Fruit fly (Drosophila melanogaster): ENCODE data around the gene bcn92.

The bcn92 gene

DNA sequence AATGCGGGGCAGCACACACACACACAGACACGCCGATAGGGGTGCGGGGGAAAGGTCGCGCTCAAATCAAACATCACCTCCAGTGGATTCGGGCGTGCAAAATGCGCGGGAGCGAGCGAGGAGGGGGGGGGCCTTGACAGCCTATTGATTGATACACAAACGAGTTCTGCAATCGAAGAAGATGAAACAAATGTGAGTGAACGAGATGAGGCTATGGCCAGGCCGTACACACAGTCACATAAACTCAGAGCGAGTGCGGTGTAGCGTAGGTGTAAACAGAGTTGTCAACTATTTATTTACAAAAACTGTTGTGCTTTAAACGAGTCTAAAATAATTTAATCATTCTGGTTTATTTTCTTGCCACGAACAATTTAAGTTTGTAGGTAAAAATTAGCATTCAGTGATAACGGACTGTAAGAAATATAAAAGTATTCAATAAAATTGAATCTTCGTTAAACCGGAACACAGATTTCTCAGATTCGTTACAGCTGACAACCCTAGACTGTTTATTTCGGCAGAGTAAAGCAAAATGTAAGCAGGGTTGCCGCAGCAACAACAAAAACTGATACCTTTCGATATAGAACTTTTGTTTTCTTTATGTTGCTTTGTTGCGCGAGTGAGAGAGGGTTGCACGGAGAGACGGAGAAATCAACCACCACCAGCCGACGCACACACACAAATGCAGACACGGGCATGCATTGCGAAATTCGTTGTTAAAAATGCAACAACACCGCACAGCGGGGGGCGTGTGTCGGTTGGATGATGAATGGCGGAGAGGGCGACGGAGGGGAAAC lies 14.3 kb downstream of the bcn92 start (continued):
- TF ChIP-seq fd85E (GFP tag; optimal IDR thresholded peaks at IDR 0.05) (peak; percentile 73), CG32006 (GFP tag; optimal IDR thresholded peaks at IDR 0.05) (peak; percentile 82), Gug (GFP tag; IDR thresholded peaks at IDR 0.05) (peak; percentile 67), salr (GFP tag; optimal IDR thresholded peaks at IDR 0.05) (peak; percentile 64 to 66), Hr4 (GFP tag; optimal IDR thresholded peaks at IDR 0.05) (peak; percentile 80), net (GFP tag; optimal IDR thresholded peaks at IDR 0.05) (peak; percentile 85), Hr39 (GFP tag; optimal IDR thresholded peaks at IDR 0.05) (peak; percentile 93), spab (GFP tag; optimal IDR thresholded peaks at IDR 0.05) (peak; percentile 83), fkh (GFP tag; optimal IDR thresholded peaks at IDR 0.05) (peak; percentile 43), CG3032 (tag; optimal IDR thresholded peaks at IDR 0.05) (peak; percentile 86), CG8119 (GFP tag; IDR thresholded peaks at IDR 0.05) (peak; percentile 83), CG11294 (GFP tag; IDR thresholded peaks at IDR 0.05) (peak; percentile 73), CG3919 (GFP tag; optimal IDR thresholded peaks at IDR 0.05) (peak; percentile 81), CG31627 (GFP tag; optimal IDR thresholded peaks at IDR 0.05) (peak; percentile 93), Eip78C (GFP tag) (peak; percentile 96)

DNA sequence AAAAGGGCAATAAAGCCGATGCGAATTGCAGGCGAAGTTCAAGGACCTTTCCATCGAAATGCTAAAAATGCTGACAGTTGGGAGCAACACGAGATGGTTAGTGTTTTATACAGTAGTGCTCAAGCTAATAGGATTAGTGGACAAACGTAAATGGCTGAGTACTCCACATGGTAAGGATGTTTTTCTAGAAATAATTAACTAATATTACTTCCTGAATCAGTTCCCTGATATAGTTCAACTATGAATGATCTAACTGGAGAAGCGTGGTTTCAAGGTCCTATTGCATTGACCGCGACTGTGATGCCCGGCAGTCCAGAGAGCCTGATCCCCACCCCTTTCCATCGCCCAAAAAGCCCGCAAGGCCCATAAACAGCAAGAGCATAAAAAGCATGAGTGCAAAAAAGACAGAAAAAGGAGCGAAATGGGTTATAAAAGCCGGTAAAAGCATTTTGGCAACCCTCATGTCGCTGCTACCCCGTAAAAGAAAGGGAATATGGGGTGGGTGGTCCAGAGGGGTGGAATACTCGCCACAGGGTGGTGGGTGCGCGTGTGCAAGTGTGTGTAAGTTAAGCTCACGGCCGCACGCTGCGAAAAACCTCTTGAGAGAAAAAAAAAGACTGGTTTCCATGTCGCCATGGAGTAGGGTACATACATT lies 15.1 kb downstream of the bcn92 start:
- TF ChIP-seq Sox15 (GFP tag; optimal IDR thresholded peaks at IDR 0.05) (peak; percentile 70), svp (GFP tag) (peak; percentile 94), Ets96B (tag; optimal IDR thresholded peaks at IDR 0.05) (peak; percentile 83), Hr4 (GFP tag; optimal IDR thresholded peaks at IDR 0.05) (peak; percentile 77), CG9139 (GFP tag; optimal IDR thresholded peaks at IDR 0.05) (peak; percentile 69), net (GFP tag; optimal IDR thresholded peaks at IDR 0.05) (peak; percentile 77), CG8119 (GFP tag; IDR thresholded peaks at IDR 0.05) (peak; percentile 80), CG4318 (GFP tag; optimal IDR thresholded peaks at IDR 0.05) (peak; percentile 72), esn (GFP tag; optimal IDR thresholded peaks at IDR 0.05) (peak; percentile 93), dsx (GFP tag; optimal IDR thresholded peaks at IDR 0.05; ENCODE audit: poor library complexity, severe bottlenecking) (peak; percentile 75), fd85E (GFP tag; optimal IDR thresholded peaks at IDR 0.05) (peak; percentile 56), Eip78C (GFP tag) (peak; percentile 96), topi (GFP tag; optimal IDR thresholded peaks at IDR 0.05) (peak; percentile 92), CG6276 (GFP tag; optimal IDR thresholded peaks at IDR 0.05) (peak; percentile 67), CG10669 (GFP tag; optimal IDR thresholded peaks at IDR 0.05) (peak; percentile 82), Sox102F (GFP tag; optimal IDR thresholded peaks at IDR 0.05) (peak; percentile 92), fkh (GFP tag; optimal IDR thresholded peaks at IDR 0.05) (no peak), CG3919 (GFP tag; optimal IDR thresholded peaks at IDR 0.05) (peak; percentile 83), cyc (GFP tag; optimal IDR thresholded peaks at IDR 0.05) (peak; percentile 92), Hr38 (GFP tag; optimal IDR thresholded peaks at IDR 0.05) (no peak), CG11762 (GFP tag; optimal IDR thresholded peaks at IDR 0.05; ENCODE audit: insufficient read depth) (peak; percentile 68), CG10631 (GFP tag; optimal IDR thresholded peaks at IDR 0.05) (peak; percentile 83), eg (GFP tag; IDR thresholded peaks at IDR 0.05) (peak; percentile 72), vri (GFP tag; optimal IDR thresholded peaks at IDR 0.05) (peak; percentile 88), achi (GFP tag; optimal IDR thresholded peaks at IDR 0.05) (peak; percentile 82), acj6 (GFP tag; optimal IDR thresholded peaks at IDR 0.05) (peak; percentile 80), CG32006 (GFP tag; optimal IDR thresholded peaks at IDR 0.05) (peak; percentile 80), CG8632 (GFP tag; optimal IDR thresholded peaks at IDR 0.05) (peak; percentile 77), CG6163 (GFP tag; IDR thresholded peaks at IDR 0.05) (peak; percentile 88), Hr39 (GFP tag; optimal IDR thresholded peaks at IDR 0.05) (peak; percentile 92), salr (GFP tag; optimal IDR thresholded peaks at IDR 0.05) (peak; percentile 58 to 77), Gug (GFP tag; IDR thresholded peaks at IDR 0.05) (peak; percentile 51), CG6854 (GFP tag; optimal IDR thresholded peaks at IDR 0.05) (peak; percentile 88), Blimp-1 (GFP tag; optimal IDR thresholded peaks at IDR 0.05) (peak; percentile 69), CG15336 (GFP tag; IDR thresholded peaks at IDR 0.05) (peak; percentile 83), dac (GFP tag; optimal IDR thresholded peaks at IDR 0.05) (peak; percentile 33), CG8319 (GFP tag; optimal IDR thresholded peaks at IDR 0.05) (peak; percentile 77), Eip93F (GFP tag; optimal IDR thresholded peaks at IDR 0.05) (peak; percentile 72), Lpt (GFP tag; optimal IDR thresholded peaks at IDR 0.05) (peak; percentile 36), CG7368 (GFP tag; optimal IDR thresholded peaks at IDR 0.05) (peak; percentile 74), Ets21C (GFP tag; optimal IDR thresholded peaks at IDR 0.05) (peak; percentile 90), Met (GFP tag; optimal IDR thresholded peaks at IDR 0.05) (peak; percentile 94)

Data from whole organism, prepupa.